Fruit fly (Drosophila melanogaster) whole organism, embryonic: Measurements from ENCODE around the gene Nplp3.

ENCODE experiments used
- Blimp-1 ChIP-seq: fragments of 200-800 bp; sonication (Bioruptor generic); optimal IDR thresholded peaks from 3 replicates; lab custom pipeline; 2018; ENCODE audit warnings: missing biosample characterization, missing genetic modification characterization, mild to moderate bottlenecking, moderate library complexity, missing genetic modification reagents
- CG11723 ChIP-seq: fragments of 200-800 bp; sonication (Bioruptor generic); optimal IDR thresholded peaks from 2 replicates; lab custom pipeline; 2017; ENCODE audit warnings: missing biosample characterization, mild to moderate bottlenecking, missing genetic modification characterization
- CG12769 ChIP-seq: fragments of 200-800 bp; sonication (Bioruptor generic); optimal IDR thresholded peaks from 2 replicates; lab custom pipeline; 2019; ENCODE audit warnings: missing biosample characterization, mild to moderate bottlenecking, missing genetic modification characterization, moderate library complexity
- CG13775 ChIP-seq: fragments of 200-800 bp; sonication (Bioruptor generic); optimal IDR thresholded peaks from 3 replicates; lab custom pipeline; 2017; ENCODE audit warnings: missing biosample characterization, mild to moderate bottlenecking, missing genetic modification characterization
- CG14710 ChIP-seq: fragments of 200-800 bp; sonication (Bioruptor generic); optimal IDR thresholded peaks from 3 replicates; lab custom pipeline; 2019; ENCODE audit warnings: missing biosample characterization, mild to moderate bottlenecking, missing genetic modification characterization, moderate library complexity
- CG15269 ChIP-seq: fragments of 200-800 bp; sonication (Bioruptor generic); optimal IDR thresholded peaks from 2 replicates; lab custom pipeline; 2018; ENCODE audit warnings: missing biosample characterization, mild to moderate bottlenecking, missing genetic modification characterization, moderate library complexity
- CG16863 ChIP-seq: fragments of 200-800 bp; sonication (Bioruptor generic); optimal IDR thresholded peaks from 3 replicates; lab custom pipeline; 2016; ENCODE audit warnings: missing biosample characterization, missing genetic modification characterization
- CG17802 ChIP-seq: fragments of 200-800 bp; sonication (Bioruptor generic); optimal IDR thresholded peaks from 2 replicates; lab custom pipeline; 2018; ENCODE audit warnings: missing biosample characterization, mild to moderate bottlenecking, missing genetic modification characterization, moderate library complexity
- CG30431 ChIP-seq: fragments of 200-800 bp; sonication (Bioruptor generic); optimal IDR thresholded peaks from 2 replicates; lab custom pipeline; 2017; ENCODE audit warnings: missing biosample characterization, missing genetic modification characterization
- CG3065 ChIP-seq: fragments of 200-800 bp; sonication (Bioruptor generic); optimal IDR thresholded peaks from 2 replicates; lab custom pipeline; 2016; ENCODE audit warnings: missing biosample characterization, missing genetic modification characterization
- CG31441 ChIP-seq: fragments of 200-800 bp; sonication (Bioruptor generic); IDR thresholded peaks from 2 replicates; pipeline ENCODE4 v1.3.6; 2022; ENCODE audit warnings: missing biosample characterization, missing genetic modification characterization
- CG42726 ChIP-seq: fragments of 200-800 bp; sonication (Bioruptor generic); IDR thresholded peaks from 2 replicates; pipeline ENCODE4 v1.3.6; 2022; ENCODE audit warnings: missing biosample characterization, missing genetic modification characterization; ENCODE audit not compliant: partially characterized antibody
- CG6689 ChIP-seq: fragments of 200-800 bp; sonication (Bioruptor generic); IDR thresholded peaks from 2 replicates; pipeline ENCODE4 v1.3.6; 2022; ENCODE audit warnings: missing biosample characterization, missing genetic modification characterization
- CG6813 ChIP-seq: fragments of 200-800 bp; sonication (Bioruptor generic); optimal IDR thresholded peaks from 2 replicates; lab custom pipeline; 2017; ENCODE audit warnings: missing biosample characterization, missing genetic modification characterization, mild to moderate bottlenecking, moderate library complexity, missing genetic modification reagents
- CoRest ChIP-seq: fragments of 200-800 bp; sonication (Bioruptor generic); optimal IDR thresholded peaks from 3 replicates; lab custom pipeline; 2018; ENCODE audit warnings: missing biosample characterization, mild to moderate bottlenecking, missing genetic modification characterization, moderate library complexity
- D19A ChIP-seq: fragments of 200-800 bp; optimal IDR thresholded peaks from 3 replicates; lab custom pipeline; 2019; ENCODE audit warnings: missing biosample characterization, mild to moderate bottlenecking, missing genetic modification characterization, moderate library complexity
- E2f2 ChIP-seq: fragments of 200-800 bp; sonication (Bioruptor generic); IDR thresholded peaks from 2 replicates; pipeline ENCODE4 v1.3.6; 2022; ENCODE audit warnings: missing biosample characterization, missing genetic modification characterization
- Ets65A ChIP-seq: fragments of 200-800 bp; sonication (Bioruptor generic); peaks from one replicate; lab custom pipeline; 2016; ENCODE audit warnings: missing biosample characterization, missing genetic modification characterization
- Fer1 ChIP-seq: fragments of 200-800 bp; sonication (Bioruptor generic); optimal IDR thresholded peaks from 2 replicates; lab custom pipeline; 2017; ENCODE audit warnings: missing biosample characterization, mild to moderate bottlenecking, missing genetic modification characterization
- Fer2 ChIP-seq: fragments of 200-800 bp; sonication (Bioruptor generic); optimal IDR thresholded peaks from 2 replicates; lab custom pipeline; 2018; ENCODE audit warnings: missing biosample characterization, mild to moderate bottlenecking, missing genetic modification characterization, moderate library complexity
- H2.0 ChIP-seq: fragments of 200-800 bp; sonication (Bioruptor generic); IDR thresholded peaks from 2 replicates; pipeline ENCODE4 v1.3.6; 2022; ENCODE audit warnings: missing biosample characterization, missing genetic modification characterization
- HLHmδ ChIP-seq: fragments of 200-800 bp; sonication (Bioruptor generic); optimal IDR thresholded peaks from 2 replicates; lab custom pipeline; 2018; ENCODE audit warnings: missing biosample characterization, mild to moderate bottlenecking, missing genetic modification characterization, moderate library complexity
- Mes4 ChIP-seq: fragments of 200-800 bp; sonication (Bioruptor generic); optimal IDR thresholded peaks from 2 replicates; lab custom pipeline; 2016; ENCODE audit warnings: missing biosample characterization, missing genetic modification characterization
- Oli ChIP-seq: fragments of 200-800 bp; sonication (Bioruptor generic); optimal IDR thresholded peaks from 2 replicates; lab custom pipeline; 2018; ENCODE audit warnings: missing biosample characterization, mild to moderate bottlenecking, missing genetic modification characterization, moderate library complexity
- Optix ChIP-seq: fragments of 200-800 bp; sonication (Bioruptor generic); IDR thresholded peaks from 3 replicates; pipeline ENCODE4 v1.3.6; 2022; ENCODE audit warnings: missing biosample characterization, missing genetic modification characterization
- Pdp1 ChIP-seq, 2 experiments: fragments of 200-800 bp; sonication (Bioruptor generic); optimal IDR thresholded peaks; 3 replicates each; lab custom pipeline; 2016; ENCODE audit warnings: missing biosample characterization in 2 of 2, missing genetic modification characterization in 2 of 2, mild to moderate bottlenecking in 1 of 2, moderate library complexity in 1 of 2
- Ptx1 ChIP-seq: fragments of 200-800 bp; sonication (Bioruptor generic); IDR thresholded peaks from 2 replicates; pipeline ENCODE4 v1.3.6; 2022; ENCODE audit warnings: missing biosample characterization, missing genetic modification characterization
- Scr ChIP-seq: fragments of 200-800 bp; sonication (Bioruptor generic); IDR thresholded peaks from 2 replicates; pipeline ENCODE4 v1.3.6; 2022; ENCODE audit warnings: missing biosample characterization, missing genetic modification characterization; ENCODE audit not compliant: partially characterized antibody
- Sox102F ChIP-seq: fragments of 200-800 bp; sonication (Bioruptor generic); optimal IDR thresholded peaks from 2 replicates; lab custom pipeline; 2018; ENCODE audit warnings: missing biosample characterization, mild to moderate bottlenecking, missing genetic modification characterization, moderate library complexity
- br ChIP-seq: fragments of >200 bp; optimal IDR thresholded peaks from 2 replicates; lab custom pipeline; 2017
- da ChIP-seq: fragments of 200-800 bp; sonication (Bioruptor generic); optimal IDR thresholded peaks from 2 replicates; lab custom pipeline; 2016; ENCODE audit warnings: missing biosample characterization, missing genetic modification characterization
- fd96Cb ChIP-seq: fragments of 200-800 bp; sonication (Bioruptor generic); optimal IDR thresholded peaks from 2 replicates; lab custom pipeline; 2018; ENCODE audit warnings: missing biosample characterization, mild to moderate bottlenecking, missing genetic modification characterization, moderate library complexity
- gcm2 ChIP-seq: fragments of 200-800 bp; sonication (Bioruptor generic); optimal IDR thresholded peaks from 2 replicates; lab custom pipeline; 2016; ENCODE audit warnings: missing biosample characterization, missing genetic modification characterization
- gfzf ChIP-seq: fragments of 200-800 bp; sonication (Bioruptor generic); optimal IDR thresholded peaks from 2 replicates; lab custom pipeline; 2016; ENCODE audit warnings: missing biosample characterization, mild to moderate bottlenecking, missing genetic modification characterization, moderate library complexity
- grn ChIP-seq: fragments of 200-800 bp; sonication (Bioruptor generic); optimal IDR thresholded peaks from 3 replicates; lab custom pipeline; 2017; ENCODE audit warnings: missing biosample characterization, missing genetic modification characterization
- gsb ChIP-seq: fragments of 200-800 bp; sonication (Bioruptor generic); IDR thresholded peaks from 2 replicates; pipeline ENCODE4 v1.3.6; 2022; ENCODE audit warnings: missing biosample characterization, missing genetic modification characterization
- hkb ChIP-seq, 2 experiments: fragments of 200-800 bp in 1 of 2; fragments of >200 bp in 1 of 2; sonication (Bioruptor generic) in 1 of 2; IDR thresholded peaks in 1 of 2; optimal IDR thresholded peaks in 1 of 2; 2 replicates each; pipeline versions ENCODE4 v1.3.6 to Lab custom; 2017 to 2022; ENCODE audit warnings: missing biosample characterization in 1 of 2, missing genetic modification characterization in 1 of 2
- kni ChIP-seq: fragments of 200-800 bp; sonication (Bioruptor generic); optimal IDR thresholded peaks from 3 replicates; lab custom pipeline; 2017; ENCODE audit warnings: mild to moderate bottlenecking, missing biosample characterization, missing genetic modification reagents, missing genetic modification characterization
- mam ChIP-seq: fragments of 200-800 bp; sonication (Bioruptor generic); optimal IDR thresholded peaks from 3 replicates; lab custom pipeline; 2016; ENCODE audit warnings: missing biosample characterization, missing genetic modification characterization
- pan ChIP-seq, 4 experiments: fragments of >200 bp in 3 of 4; fragments of 200-800 bp in 1 of 4; sonication (Bioruptor generic) in 1 of 4; optimal IDR thresholded peaks in 3 of 4; IDR thresholded peaks in 1 of 4; 2 replicates each; pipeline versions ENCODE4 v1.3.6 to Lab custom; 2017 to 2022; ENCODE audit warnings: missing biosample characterization in 2 of 4, missing genetic modification characterization in 2 of 4, mixed read lengths in 1 of 4
- phol ChIP-seq: fragments of 200-800 bp; sonication (Bioruptor generic); optimal IDR thresholded peaks from 3 replicates; lab custom pipeline; 2018; ENCODE audit warnings: missing biosample characterization, mild to moderate bottlenecking, missing genetic modification characterization, moderate library complexity
- pzg ChIP-seq: fragments of 200-800 bp; sonication (Bioruptor generic); optimal IDR thresholded peaks from 3 replicates; lab custom pipeline; 2018; ENCODE audit warnings: missing biosample characterization, mild to moderate bottlenecking, missing genetic modification characterization, moderate library complexity
- ranshi ChIP-seq: fragments of 200-800 bp; sonication (Bioruptor generic); IDR thresholded peaks from 2 replicates; pipeline ENCODE4 v1.3.6; 2022; ENCODE audit warnings: missing biosample characterization, missing genetic modification characterization
- row ChIP-seq: fragments of 200-800 bp; sonication (Bioruptor generic); IDR thresholded peaks from 3 replicates; pipeline ENCODE4 v1.3.6; 2022; ENCODE audit warnings: missing biosample characterization, missing genetic modification characterization
- shn ChIP-seq: fragments of 200-800 bp; sonication (Bioruptor generic); optimal IDR thresholded peaks from 3 replicates; lab custom pipeline; 2016; ENCODE audit warnings: missing biosample characterization, missing genetic modification characterization
- so ChIP-seq: fragments of 200-800 bp; sonication (Bioruptor generic); IDR thresholded peaks from 3 replicates; pipeline ENCODE4 v1.3.6; 2022; ENCODE audit warnings: missing biosample characterization, missing genetic modification characterization
- sug ChIP-seq: fragments of 200-800 bp; optimal IDR thresholded peaks from 2 replicates; lab custom pipeline; 2019; ENCODE audit warnings: missing biosample characterization, mild to moderate bottlenecking, missing genetic modification characterization, moderate library complexity
- trh ChIP-seq: fragments of 200-800 bp; sonication (Bioruptor generic); optimal IDR thresholded peaks from 2 replicates; lab custom pipeline; 2016; ENCODE audit warnings: missing biosample characterization, missing genetic modification characterization

The Nplp3 gene

dm6 chr3L:16338703-16339102 lies 20.9 kb downstream of the Nplp3 start, which contains the start of gene CG4998:
Gene CG4998 (plus strand): TSS chr3L:16339003.
- TF ChIP-seq CG17802 (tag; lab: Kevin White, UChicago) (no peak), Blimp-1 (GFP tag; lab: Kevin White, UChicago) (peak; percentile 8), CG12769 (tag; lab: Kevin White, UChicago) (peak; percentile 8), trh (GFP tag; lab: Kevin White, UChicago) (no peak), pan (optimal IDR thresholded peaks at IDR 0.05; lab: Kevin White, UChicago) (no peak), pan (GFP tag; optimal IDR thresholded peaks at IDR 0.05 in 1 of 2, IDR thresholded peaks at IDR 0.05 in 1 of 2) (peak in 1 of 2 experiments; percentile 14)

- no peak for TF ChIP-seq gsb (GFP tag; lab: Robert Waterston, UW)
- TF ChIP-seq Sox102F (GFP tag; lab: Kevin White, UChicago) = peak; percentile 59
- no peak for TF ChIP-seq CG3065 (GFP tag; lab: Kevin White, UChicago)
- no peak for TF ChIP-seq hkb (optimal IDR thresholded peaks at IDR 0.05; lab: Kevin White, UChicago)
- peak; percentile 53 for TF ChIP-seq hkb (GFP tag; IDR thresholded peaks at IDR 0.05; lab: Robert Waterston, UW)
- TF ChIP-seq Fer1 (GFP tag; lab: Kevin White, UChicago) = no peak
- no peak for TF ChIP-seq CG14710 (tag; lab: Kevin White, UChicago)
- no peak for TF ChIP-seq CG11723 (GFP tag; lab: Kevin White, UChicago)
- no peak for TF ChIP-seq Scr (GFP tag; lab: Robert Waterston, UW)
- TF ChIP-seq Fer2 (tag; lab: Kevin White, UChicago) = no peak
- TF ChIP-seq CG6813 (GFP tag; lab: Kevin White, UChicago) = no peak
- no peak for TF ChIP-seq D19A
- TF ChIP-seq Pdp1 (GFP tag; optimal IDR thresholded peaks at IDR 0.05; lab: Kevin White, UChicago) = no peak
- TF ChIP-seq ranshi (GFP tag; lab: Robert Waterston, UW) = no peak
- peak; percentile 0 for TF ChIP-seq fd96Cb (tag; lab: Kevin White, UChicago)
- TF ChIP-seq phol (tag; lab: Kevin White, UChicago) = peak; percentile 18
- TF ChIP-seq grn (GFP tag; lab: Kevin White, UChicago) = no peak
- peak; percentile 2 for TF ChIP-seq CoRest (tag; lab: Kevin White, UChicago)
- no peak for TF ChIP-seq Mes4 (GFP tag; lab: Kevin White, UChicago)
- TF ChIP-seq CG31441 (GFP tag; lab: Robert Waterston, UW) = peak; percentile 42; the same call in 1 of the 2 replicates
- TF ChIP-seq Optix (GFP tag; lab: Robert Waterston, UW) = no peak
- TF ChIP-seq CG6689 (GFP tag; lab: Robert Waterston, UW) = 0 out of 2 replicates have a peak, but pooled peaks have one; percentile 17
- TF ChIP-seq HLHmδ (GFP tag; lab: Kevin White, UChicago) = no peak
- TF ChIP-seq pzg (GFP tag; lab: Kevin White, UChicago) = no peak
- no peak for TF ChIP-seq CG13775 (GFP tag; lab: Kevin White, UChicago)
- TF ChIP-seq row = peak; percentile 23; the same call in 1 of the 3 replicates
- no peak for TF ChIP-seq mam
- TF ChIP-seq CG16863 = no peak
- peak; percentile 9 for TF ChIP-seq Oli (tag; lab: Kevin White, UChicago)
- TF ChIP-seq CG42726 (GFP tag; lab: Robert Waterston, UW) = no peak
- TF ChIP-seq kni = no peak
- no peak for TF ChIP-seq H2.0 (GFP tag; lab: Robert Waterston, UW)
- no peak for TF ChIP-seq gfzf
- no peak for TF ChIP-seq sug
- peak; percentile 17 for TF ChIP-seq CG15269 (tag; lab: Kevin White, UChicago)
- TF ChIP-seq Ets65A (GFP tag; lab: Kevin White, UChicago) = peak; percentile 57
- TF ChIP-seq E2f2 (GFP tag; lab: Robert Waterston, UW) = no peak
- no peak for TF ChIP-seq so (GFP tag; lab: Robert Waterston, UW)
- no peak for TF ChIP-seq br (lab: Kevin White, UChicago)
- TF ChIP-seq Ptx1 (GFP tag; lab: Robert Waterston, UW) = peak; percentile 37; the same call in 1 of the 2 replicates
- no peak for TF ChIP-seq da (GFP tag; lab: Kevin White, UChicago)
- TF ChIP-seq gcm2 = no peak
- TF ChIP-seq CG30431 = no peak
- TF ChIP-seq shn = no peak
These were observed 21.6 kb downstream of the Nplp3 start for dm6 chr3L:16339463-16339862.
